Fruit fly (Drosophila melanogaster) whole organism, embryonic: ENCODE results near the gene mRpL24.
A peak's percentile ranks its signal among the peaks of the same experiment; 100 is the strongest.

Experiments used
- Ada2b ChIP-seq: fragments of 200-800 bp; sonication (Bioruptor generic); IDR thresholded peaks from 2 replicates; pipeline ENCODE4 v1.3.6; 2022; ENCODE audit warnings: missing biosample characterization, missing genetic modification characterization
- BEAF-32 ChIP-seq: fragments of 200-800 bp; sonication (Bioruptor generic); optimal IDR thresholded peaks from 3 replicates; lab custom pipeline; 2017; ENCODE audit warnings: missing biosample characterization, missing genetic modification characterization, mild to moderate bottlenecking, moderate library complexity, missing genetic modification reagents
- CG10654 ChIP-seq: fragments of 200-800 bp; sonication (Bioruptor generic); optimal IDR thresholded peaks from 2 replicates; lab custom pipeline; 2016; ENCODE audit warnings: missing biosample characterization, missing genetic modification characterization
- CG10979 ChIP-seq: fragments of 200-800 bp; sonication (Bioruptor generic); optimal IDR thresholded peaks from 2 replicates; lab custom pipeline; 2018; ENCODE audit warnings: missing biosample characterization, mild to moderate bottlenecking, missing genetic modification characterization, moderate library complexity
- CG12155 ChIP-seq: fragments of 200-800 bp; sonication (Bioruptor generic); optimal IDR thresholded peaks from 3 replicates; lab custom pipeline; 2016; ENCODE audit warnings: missing biosample characterization, missing genetic modification characterization
- CG12299 ChIP-seq: fragments of 200-800 bp; sonication (Bioruptor generic); optimal IDR thresholded peaks from 2 replicates; lab custom pipeline; 2018; ENCODE audit warnings: missing biosample characterization, mild to moderate bottlenecking, missing genetic modification characterization
- CG12769 ChIP-seq: fragments of 200-800 bp; sonication (Bioruptor generic); optimal IDR thresholded peaks from 2 replicates; lab custom pipeline; 2019; ENCODE audit warnings: missing biosample characterization, mild to moderate bottlenecking, missing genetic modification characterization, moderate library complexity
- CG15011 ChIP-seq: fragments of 200-800 bp; sonication (Bioruptor generic); optimal IDR thresholded peaks from 3 replicates; lab custom pipeline; 2018; ENCODE audit warnings: missing biosample characterization, mild to moderate bottlenecking, missing genetic modification characterization
- CG15269 ChIP-seq: fragments of 200-800 bp; sonication (Bioruptor generic); optimal IDR thresholded peaks from 2 replicates; lab custom pipeline; 2018; ENCODE audit warnings: missing biosample characterization, mild to moderate bottlenecking, missing genetic modification characterization, moderate library complexity
- CG16813 ChIP-seq: fragments of 200-800 bp; sonication (Bioruptor generic); IDR thresholded peaks from 3 replicates; pipeline ENCODE4 v1.3.6; 2022; ENCODE audit warnings: missing biosample characterization, missing genetic modification characterization; ENCODE audit not compliant: partially characterized antibody
- CG17385 ChIP-seq: fragments of 200-800 bp; sonication (Bioruptor generic); optimal IDR thresholded peaks from 3 replicates; lab custom pipeline; 2018; ENCODE audit warnings: missing biosample characterization, mild to moderate bottlenecking, missing genetic modification characterization
- CG18011 ChIP-seq: fragments of 200-800 bp; sonication (Bioruptor generic); optimal IDR thresholded peaks from 2 replicates; lab custom pipeline; 2017; ENCODE audit warnings: missing biosample characterization, missing genetic modification characterization, mild to moderate bottlenecking, moderate library complexity, missing genotype
- CG18262 ChIP-seq: fragments of 200-800 bp; optimal IDR thresholded peaks from 3 replicates; lab custom pipeline; 2019; ENCODE audit warnings: missing biosample characterization, mild to moderate bottlenecking, missing genetic modification characterization, moderate library complexity
- CG3163 ChIP-seq: fragments of 200-800 bp; sonication (Bioruptor generic); optimal IDR thresholded peaks from 3 replicates; lab custom pipeline; 2016; ENCODE audit warnings: missing biosample characterization, missing genetic modification characterization
- CG33557 ChIP-seq: fragments of 200-800 bp; sonication (Bioruptor generic); optimal IDR thresholded peaks from 2 replicates; lab custom pipeline; 2019; ENCODE audit warnings: missing biosample characterization, mild to moderate bottlenecking, missing genetic modification characterization, moderate library complexity
- CG34422 ChIP-seq: fragments of 200-800 bp; sonication (Bioruptor generic); IDR thresholded peaks from 3 replicates; pipeline ENCODE4 v1.3.6; 2022; ENCODE audit warnings: missing biosample characterization, missing genetic modification characterization
- CG4424 ChIP-seq: fragments of 200-800 bp; sonication (Bioruptor generic); optimal IDR thresholded peaks from 3 replicates; lab custom pipeline; 2016; ENCODE audit warnings: missing biosample characterization, missing genetic modification characterization
- CG6175 ChIP-seq: fragments of 200-800 bp; sonication (Bioruptor generic); IDR thresholded peaks from 3 replicates; pipeline ENCODE4 v1.3.6; 2022; ENCODE audit warnings: missing biosample characterization, missing genetic modification characterization
- CG6254 ChIP-seq: fragments of 200-800 bp; sonication (Bioruptor generic); optimal IDR thresholded peaks from 3 replicates; lab custom pipeline; 2017; ENCODE audit warnings: mild to moderate bottlenecking, missing biosample characterization, missing genetic modification reagents, missing genetic modification characterization
- CG6813 ChIP-seq: fragments of 200-800 bp; sonication (Bioruptor generic); optimal IDR thresholded peaks from 2 replicates; lab custom pipeline; 2017; ENCODE audit warnings: missing biosample characterization, missing genetic modification characterization, mild to moderate bottlenecking, moderate library complexity, missing genetic modification reagents
- CG7987 ChIP-seq: fragments of 200-800 bp; sonication (Bioruptor generic); optimal IDR thresholded peaks from 2 replicates; lab custom pipeline; 2018; ENCODE audit warnings: missing biosample characterization, mild to moderate bottlenecking, missing genetic modification characterization, moderate library complexity
- CG8281 ChIP-seq: fragments of 200-800 bp; sonication (Bioruptor generic); optimal IDR thresholded peaks from 2 replicates; lab custom pipeline; 2018; ENCODE audit warnings: missing biosample characterization, mild to moderate bottlenecking, missing genetic modification characterization, moderate library complexity
- CG9876 ChIP-seq: fragments of 200-800 bp; sonication (Bioruptor generic); optimal IDR thresholded peaks from 2 replicates; lab custom pipeline; 2016; ENCODE audit warnings: missing biosample characterization, missing genetic modification characterization
- CTCF ChIP-seq: fragments of 200-800 bp; sonication (Bioruptor generic); optimal IDR thresholded peaks from 2 replicates; lab custom pipeline; 2017; ENCODE audit warnings: missing biosample characterization, mild to moderate bottlenecking, missing genetic modification characterization, moderate library complexity
- Dfd ChIP-seq, 2 experiments: fragments of >200 bp; optimal IDR thresholded peaks; 2 replicates each; lab custom pipeline; 2017; ENCODE audit warnings: missing biosample characterization in 2 of 2, missing genetic modification characterization in 2 of 2
- Ets65A ChIP-seq: fragments of 200-800 bp; sonication (Bioruptor generic); peaks from one replicate; lab custom pipeline; 2016; ENCODE audit warnings: missing biosample characterization, missing genetic modification characterization
- Ets97D ChIP-seq: fragments of 200-800 bp; sonication (Bioruptor generic); optimal IDR thresholded peaks from 3 replicates; lab custom pipeline; 2016; ENCODE audit warnings: missing biosample characterization, missing genetic modification characterization
- Fer2 ChIP-seq: fragments of 200-800 bp; sonication (Bioruptor generic); optimal IDR thresholded peaks from 2 replicates; lab custom pipeline; 2018; ENCODE audit warnings: missing biosample characterization, mild to moderate bottlenecking, missing genetic modification characterization, moderate library complexity
- H15 ChIP-seq: fragments of 200-800 bp; sonication (Bioruptor generic); IDR thresholded peaks from 3 replicates; pipeline ENCODE4 v1.3.6; 2022; ENCODE audit warnings: missing biosample characterization, missing genetic modification characterization
- Kr ChIP-seq: fragments of 200-800 bp; sonication (Bioruptor generic); optimal IDR thresholded peaks from 2 replicates; lab custom pipeline; 2017; ENCODE audit warnings: missing biosample characterization, mild to moderate bottlenecking, missing genetic modification characterization
- MESR4 ChIP-seq: fragments of 200-800 bp; sonication (Bioruptor generic); optimal IDR thresholded peaks from 2 replicates; lab custom pipeline; 2018; ENCODE audit warnings: missing biosample characterization, mild to moderate bottlenecking, missing genetic modification characterization, moderate library complexity
- Nf-YC ChIP-seq: fragments of 200-800 bp; optimal IDR thresholded peaks from 3 replicates; lab custom pipeline; 2019; ENCODE audit warnings: missing biosample characterization, mild to moderate bottlenecking, missing genetic modification characterization, moderate library complexity
- Side ChIP-seq: fragments of 200-800 bp; sonication (Bioruptor generic); optimal IDR thresholded peaks from 2 replicates; lab custom pipeline; 2016; ENCODE audit warnings: missing biosample characterization, missing genetic modification characterization
- TFAM ChIP-seq: fragments of 200-800 bp; sonication (Bioruptor generic); optimal IDR thresholded peaks from 2 replicates; lab custom pipeline; 2017; ENCODE audit warnings: missing biosample characterization, missing genetic modification characterization, inconsistent platforms
- ash1 ChIP-seq: fragments of 200-800 bp; sonication (Bioruptor generic); optimal IDR thresholded peaks from 2 replicates; lab custom pipeline; 2018; ENCODE audit warnings: missing biosample characterization, mild to moderate bottlenecking, missing genetic modification characterization
- btn ChIP-seq: fragments of 200-800 bp; sonication (Bioruptor generic); optimal IDR thresholded peaks from 2 replicates; lab custom pipeline; 2016; ENCODE audit warnings: missing biosample characterization, missing genetic modification characterization
- cad ChIP-seq: fragments of >200 bp; optimal IDR thresholded peaks from 2 replicates; lab custom pipeline; 2017; ENCODE audit warnings: missing biosample characterization, missing genetic modification characterization
- cg ChIP-seq: fragments of 200-800 bp; sonication (Bioruptor generic); optimal IDR thresholded peaks from 3 replicates; lab custom pipeline; 2019; ENCODE audit warnings: missing biosample characterization, mild to moderate bottlenecking, missing genetic modification characterization, moderate library complexity
- dm ChIP-seq: fragments of 200-800 bp; sonication (Bioruptor generic); optimal IDR thresholded peaks from 3 replicates; lab custom pipeline; 2016; ENCODE audit warnings: missing biosample characterization, missing genetic modification characterization
- dpn ChIP-seq, 2 experiments: fragments of 200-800 bp; sonication (Bioruptor generic); optimal IDR thresholded peaks; 3 replicates each; lab custom pipeline; 2016; ENCODE audit warnings: missing biosample characterization in 2 of 2, missing genetic modification characterization in 2 of 2
- eve ChIP-seq, 2 experiments: fragments of >200 bp; optimal IDR thresholded peaks; 2 replicates each; lab custom pipeline; 2017; ENCODE audit warnings: missing biosample characterization in 2 of 2, missing genetic modification characterization in 2 of 2
- gfzf ChIP-seq: fragments of 200-800 bp; sonication (Bioruptor generic); optimal IDR thresholded peaks from 2 replicates; lab custom pipeline; 2016; ENCODE audit warnings: missing biosample characterization, mild to moderate bottlenecking, missing genetic modification characterization, moderate library complexity
- gsb ChIP-seq: fragments of 200-800 bp; sonication (Bioruptor generic); IDR thresholded peaks from 2 replicates; pipeline ENCODE4 v1.3.6; 2022; ENCODE audit warnings: missing biosample characterization, missing genetic modification characterization
- gsb-n ChIP-seq: fragments of 200-800 bp; sonication (Bioruptor generic); optimal IDR thresholded peaks from 3 replicates; lab custom pipeline; 2018; ENCODE audit warnings: missing biosample characterization, mild to moderate bottlenecking, missing genetic modification characterization
- ken ChIP-seq: fragments of 200-800 bp; sonication (Bioruptor generic); IDR thresholded peaks from 3 replicates; pipeline ENCODE4 v1.3.6; 2022; ENCODE audit warnings: missing biosample characterization, missing genetic modification characterization
- lbe ChIP-seq: fragments of 200-800 bp; sonication (Bioruptor generic); optimal IDR thresholded peaks from 2 replicates; lab custom pipeline; 2016; ENCODE audit warnings: missing biosample characterization, mild to moderate bottlenecking, missing genetic modification characterization
- maf-S ChIP-seq: fragments of 200-800 bp; sonication (Bioruptor generic); optimal IDR thresholded peaks from 2 replicates; lab custom pipeline; 2016; ENCODE audit warnings: missing biosample characterization, missing genetic modification characterization
- onecut ChIP-seq: fragments of 200-800 bp; sonication (Bioruptor generic); IDR thresholded peaks from 2 replicates; pipeline ENCODE4 v1.3.6; 2022; ENCODE audit warnings: missing biosample characterization, missing genetic modification characterization
- phol ChIP-seq: fragments of 200-800 bp; sonication (Bioruptor generic); optimal IDR thresholded peaks from 3 replicates; lab custom pipeline; 2018; ENCODE audit warnings: missing biosample characterization, mild to moderate bottlenecking, missing genetic modification characterization, moderate library complexity
- sc ChIP-seq, 3 experiments: fragments of >200 bp in 2 of 3; fragments of 200-800 bp in 1 of 3; sonication (Bioruptor generic) in 1 of 3; optimal IDR thresholded peaks; 2 replicates in 2 of 3; 3 replicates in 1 of 3; lab custom pipeline; 2017; ENCODE audit warnings: mild to moderate bottlenecking in 1 of 3, missing biosample characterization in 1 of 3, missing genetic modification characterization in 1 of 3, missing genetic modification reagents in 1 of 3
- sna ChIP-seq: fragments of 200-800 bp; sonication (Bioruptor generic); IDR thresholded peaks from 2 replicates; pipeline ENCODE4 v1.3.6; 2022; ENCODE audit warnings: missing biosample characterization, missing genetic modification characterization; ENCODE audit not compliant: partially characterized antibody
- stwl ChIP-seq: fragments of 200-800 bp; sonication (Bioruptor generic); optimal IDR thresholded peaks from 3 replicates; lab custom pipeline; 2018; ENCODE audit warnings: missing biosample characterization, mild to moderate bottlenecking, missing genetic modification characterization, moderate library complexity
- trem ChIP-seq: fragments of 200-800 bp; optimal IDR thresholded peaks from 3 replicates; lab custom pipeline; 2019; ENCODE audit warnings: missing biosample characterization, mild to moderate bottlenecking, missing genetic modification characterization, moderate library complexity
- twi ChIP-seq: fragments of 200-800 bp; optimal IDR thresholded peaks from 2 replicates; lab custom pipeline; 2019; ENCODE audit warnings: missing biosample characterization, mild to moderate bottlenecking, missing genetic modification characterization, moderate library complexity

Gene mRpL24

DNA sequence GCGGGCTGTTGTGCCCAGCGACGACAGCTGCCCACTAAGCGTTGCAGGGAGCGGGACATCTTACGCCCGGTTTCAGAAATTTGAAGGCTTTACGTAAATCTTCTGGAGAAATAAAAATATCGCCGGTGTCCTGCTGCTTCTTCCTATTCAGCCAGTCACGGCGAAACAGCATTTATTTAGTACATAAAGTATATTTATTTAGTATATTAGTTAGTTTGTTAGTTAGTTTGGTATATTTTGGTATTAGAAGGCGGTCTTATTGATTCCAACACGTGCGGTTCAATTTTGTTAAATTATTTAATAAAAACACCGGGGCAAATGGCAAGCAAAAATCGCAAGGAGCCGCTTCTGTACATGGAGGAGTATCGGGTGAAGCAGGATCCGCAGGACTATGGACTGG lies 23.6 kb upstream of the mRpL24 start, which contains the start of the genes Scox and Polr1C (continued):
- no peak for TF ChIP-seq CG12769 (tag; lab: Kevin White, UChicago)
- TF ChIP-seq CG6813 = no peak
- no peak for TF ChIP-seq CG3163 (GFP tag; lab: Kevin White, UChicago)
- peak; percentile 19 for TF ChIP-seq stwl
- TF ChIP-seq CG18011 = no peak
- no peak for TF ChIP-seq CG33557 (GFP tag; lab: Kevin White, UChicago)
- TF ChIP-seq CG4424 (GFP tag; lab: Kevin White, UChicago) = no peak
- no peak for TF ChIP-seq CTCF (GFP tag; lab: Kevin White, UChicago)
- TF ChIP-seq twi (tag; lab: Kevin White, UChicago) = no peak
- no peak for TF ChIP-seq Fer2 (tag; lab: Kevin White, UChicago)
- TF ChIP-seq CG17385 (GFP tag; lab: Kevin White, UChicago) = peak; percentile 89
- TF ChIP-seq CG6254 (GFP tag; lab: Kevin White, UChicago) = no peak
- TF ChIP-seq dpn (GFP tag; optimal IDR thresholded peaks at IDR 0.05; lab: Kevin White, UChicago) = no peak
- TF ChIP-seq CG12155 (GFP tag; lab: Kevin White, UChicago) = no peak
- TF ChIP-seq sc (optimal IDR thresholded peaks at IDR 0.05; lab: Kevin White, UChicago) = no peak
- no peak for TF ChIP-seq sc (GFP tag; optimal IDR thresholded peaks at IDR 0.05; lab: Kevin White, UChicago)
- no peak for TF ChIP-seq Nf-YC (tag; lab: Kevin White, UChicago)
- no peak for TF ChIP-seq cad (GFP tag; lab: Kevin White, UChicago)
- no peak for TF ChIP-seq H15 (GFP tag; lab: Robert Waterston, UW)
- TF ChIP-seq Dfd (GFP tag; optimal IDR thresholded peaks at IDR 0.05; lab: Kevin White, UChicago) = no peak
- peak; percentile 7 for TF ChIP-seq trem
- no peak for TF ChIP-seq cg (GFP tag; lab: Kevin White, UChicago)
- no peak for TF ChIP-seq CG16813 (GFP tag; lab: Robert Waterston, UW)
- TF ChIP-seq eve (GFP tag; optimal IDR thresholded peaks at IDR 0.05; lab: Kevin White, UChicago) = no peak
- no peak for TF ChIP-seq Ada2b (GFP tag; lab: Robert Waterston, UW)
- TF ChIP-seq Side = no peak
- TF ChIP-seq TFAM = no peak
- no peak for TF ChIP-seq btn
- no peak for TF ChIP-seq sna (GFP tag; lab: Robert Waterston, UW)
- TF ChIP-seq BEAF-32 = peak; percentile 31
- no peak for TF ChIP-seq CG9876 (GFP tag; lab: Kevin White, UChicago)
- TF ChIP-seq maf-S = no peak
- TF ChIP-seq dm = peak; percentile 36
- no peak for TF ChIP-seq lbe (GFP tag; lab: Kevin White, UChicago)
- no peak for TF ChIP-seq Kr (GFP tag; lab: Kevin White, UChicago)
- TF ChIP-seq gsb-n = no peak
- no peak for TF ChIP-seq CG10654
- no peak for TF ChIP-seq CG10979 (tag; lab: Kevin White, UChicago)
- TF ChIP-seq onecut (GFP tag; lab: Robert Waterston, UW) = no peak
- no peak for TF ChIP-seq CG15011 (GFP tag; lab: Kevin White, UChicago)

dm6 chr2L:4967511-4967910 lies 22.4 kb upstream of the mRpL24 start, which contains the start of gene eIF3i:
TSS of gene eIF3i (minus strand) at chr2L:4967775.
- TF ChIP-seq gfzf (GFP tag; lab: Kevin White, UChicago) (peak; percentile 77), CG12299 (tag; lab: Kevin White, UChicago) (no peak), CG8281 (tag; lab: Kevin White, UChicago) (no peak), Ets97D (GFP tag; lab: Kevin White, UChicago) (no peak), CG7987 (GFP tag; lab: Kevin White, UChicago) (no peak), CG15269 (tag; lab: Kevin White, UChicago) (no peak), CG6175 (GFP tag; lab: Robert Waterston, UW) (no peak), CG34422 (GFP tag; lab: Robert Waterston, UW) (peak; percentile 49; the same call in 1 of the 3 replicates), MESR4 (GFP tag; lab: Kevin White, UChicago) (peak; percentile 66), ken (no peak), phol (tag; lab: Kevin White, UChicago) (peak; percentile 1), gsb (GFP tag; lab: Robert Waterston, UW) (no peak), CG18262 (no peak), Ets65A (no peak), ash1 (GFP tag; lab: Kevin White, UChicago) (no peak)
